Worm (Caenorhabditis elegans) whole organism, young adult: Measurements from ENCODE around the gene skpo-1.

Experiments used
- Y67H2A.10 ChIP-seq: fragments of 200-800 bp; sonication (Bioruptor generic); conservative IDR thresholded peaks from 2 replicates; pipeline ENCODE4 v1.3.6; 2022; ENCODE audit warnings: missing genetic modification reagents, missing genetic modification characterization, missing compliant biosample characterization
- ets-4 ChIP-seq: fragments of 200-800 bp; sonication (Bioruptor generic); optimal IDR thresholded peaks from 2 replicates; lab custom pipeline; 2018; ENCODE audit warnings: mild to moderate bottlenecking, missing genetic modification characterization, missing compliant biosample characterization
- gei-17 ChIP-seq: fragments of 200-800 bp; sonication (Bioruptor generic); optimal IDR thresholded peaks from 2 replicates; lab custom pipeline; 2018; ENCODE audit warnings: mild to moderate bottlenecking, missing genetic modification characterization, missing compliant biosample characterization
- lin-35 ChIP-seq, 3 experiments: fragments of 150-350 bp in 2 of 3; sonication (generic microtip) in 1 of 3; optimal IDR thresholded peaks; 2 replicates each; lab custom pipeline; 2014 to 2018; ENCODE audit warnings: missing biosample characterization in 3 of 3, missing genetic modification characterization in 3 of 3, missing genetic modification reagents in 3 of 3
- madf-8 ChIP-seq: fragments of 200-800 bp; sonication (Bioruptor generic); conservative IDR thresholded peaks from 2 replicates; pipeline ENCODE4 v1.3.6; 2022; ENCODE audit warnings: missing genetic modification reagents, missing genetic modification characterization, missing compliant biosample characterization
- ztf-28 ChIP-seq: fragments of 200-800 bp; sonication (Bioruptor generic); IDR thresholded peaks from 2 replicates; pipeline ENCODE4 v1.3.6; 2022; ENCODE audit warnings: missing genetic modification reagents, missing genetic modification characterization, missing compliant biosample characterization

- no peak for TF ChIP-seq ztf-28
- no peak for TF ChIP-seq Y67H2A.10 (GFP tag; lab: Robert Waterston, UW)
- TF ChIP-seq gei-17 (GFP tag; lab: Kevin White, UChicago): no peak
- no peak for TF ChIP-seq madf-8
- peak; percentile 73 for TF ChIP-seq ets-4
- no peak for TF ChIP-seq lin-35 (GFP tag; optimal IDR thresholded peaks at IDR 0.05; lab: Kevin White, UChicago)
Measured at ce11 chrII:8388001-8388513, 16.6 kb downstream of the skpo-1 start, which contains the start of gene drd-1.
